Fruit fly (Drosophila melanogaster) whole organism, prepupa: Measurements from ENCODE around the gene CG9270.

ENCODE experiments used
- Blimp-1 ChIP-seq: fragments of 200-800 bp; sonication (Bioruptor generic); optimal IDR thresholded peaks from 3 replicates; lab custom pipeline; 2017; ENCODE audit warnings: missing biosample characterization, missing genetic modification characterization, mild to moderate bottlenecking, moderate library complexity, missing genetic modification reagents
- CG10631 ChIP-seq: fragments of 200-800 bp; sonication (Bioruptor generic); optimal IDR thresholded peaks from 2 replicates; lab custom pipeline; 2016; ENCODE audit warnings: missing biosample characterization, missing genetic modification characterization
- CG11294 ChIP-seq: fragments of 200-800 bp; sonication (Bioruptor generic); IDR thresholded peaks from 2 replicates; pipeline ENCODE4 v1.3.6; 2022; ENCODE audit warnings: missing biosample characterization, missing genetic modification characterization
- CG11762 ChIP-seq: fragments of 200-800 bp; sonication (Bioruptor generic); optimal IDR thresholded peaks from 3 replicates; lab custom pipeline; 2016; ENCODE audit warnings: missing biosample characterization, missing genetic modification characterization; ENCODE audit not compliant: insufficient read depth
- CG11902 ChIP-seq: fragments of 200-800 bp; sonication (Bioruptor generic); optimal IDR thresholded peaks from 3 replicates; lab custom pipeline; 2016; ENCODE audit warnings: missing biosample characterization, missing genetic modification characterization
- CG15336 ChIP-seq: fragments of 200-800 bp; sonication (Bioruptor generic); IDR thresholded peaks from 2 replicates; pipeline ENCODE4 v1.3.6; 2022; ENCODE audit warnings: missing biosample characterization, missing genetic modification characterization
- CG1621 ChIP-seq: fragments of 200-800 bp; sonication (Bioruptor generic); optimal IDR thresholded peaks from 3 replicates; lab custom pipeline; 2018; ENCODE audit warnings: missing biosample characterization, mild to moderate bottlenecking, missing genetic modification characterization
- CG16779 ChIP-seq: fragments of 200-800 bp; sonication (Bioruptor generic); optimal IDR thresholded peaks from 3 replicates; lab custom pipeline; 2017; ENCODE audit warnings: missing biosample characterization, mild to moderate bottlenecking, missing genetic modification characterization
- CG3032 ChIP-seq: fragments of 200-800 bp; optimal IDR thresholded peaks from 2 replicates; lab custom pipeline; 2019; ENCODE audit warnings: missing biosample characterization, mild to moderate bottlenecking, missing genetic modification characterization, moderate library complexity
- CG31627 ChIP-seq: fragments of 200-800 bp; sonication (Bioruptor generic); optimal IDR thresholded peaks from 3 replicates; lab custom pipeline; 2016; ENCODE audit warnings: missing biosample characterization, missing genetic modification characterization
- CG34406 ChIP-seq: fragments of 200-800 bp; sonication (Bioruptor generic); optimal IDR thresholded peaks from 3 replicates; lab custom pipeline; 2016; ENCODE audit warnings: missing biosample characterization, missing genetic modification characterization
- CG3919 ChIP-seq: fragments of 200-800 bp; sonication (Bioruptor generic); optimal IDR thresholded peaks from 3 replicates; lab custom pipeline; 2016; ENCODE audit warnings: missing biosample characterization, missing genetic modification characterization
- CG4318 ChIP-seq: fragments of 200-800 bp; sonication (Bioruptor generic); optimal IDR thresholded peaks from 3 replicates; lab custom pipeline; 2017; ENCODE audit warnings: missing biosample characterization, mild to moderate bottlenecking, missing genetic modification characterization
- CG6163 ChIP-seq: fragments of 200-800 bp; sonication (Bioruptor generic); IDR thresholded peaks from 3 replicates; pipeline ENCODE4 v1.3.6; 2022; ENCODE audit warnings: missing biosample characterization, missing genetic modification characterization
- CG6276 ChIP-seq: fragments of 200-800 bp; sonication (Bioruptor generic); optimal IDR thresholded peaks from 2 replicates; lab custom pipeline; 2017; ENCODE audit warnings: missing biosample characterization, mild to moderate bottlenecking, missing genetic modification characterization
- CG6792 ChIP-seq: fragments of 200-800 bp; sonication (Bioruptor generic); optimal IDR thresholded peaks from 3 replicates; lab custom pipeline; 2016; ENCODE audit warnings: missing biosample characterization, missing genetic modification characterization
- CG6808 ChIP-seq: fragments of 200-800 bp; sonication (Bioruptor generic); optimal IDR thresholded peaks from 3 replicates; lab custom pipeline; 2017; ENCODE audit warnings: missing biosample characterization, missing genetic modification characterization, mild to moderate bottlenecking, moderate library complexity, missing genetic modification reagents
- CG6854 ChIP-seq: fragments of 200-800 bp; sonication (Bioruptor generic); optimal IDR thresholded peaks from 2 replicates; lab custom pipeline; 2017; ENCODE audit warnings: missing biosample characterization, mild to moderate bottlenecking, missing genetic modification characterization
- CG7368 ChIP-seq: fragments of 200-800 bp; sonication (Bioruptor generic); optimal IDR thresholded peaks from 3 replicates; lab custom pipeline; 2016; ENCODE audit warnings: missing biosample characterization, missing genetic modification characterization
- CG8632 ChIP-seq: fragments of 200-800 bp; sonication (Bioruptor generic); optimal IDR thresholded peaks from 3 replicates; lab custom pipeline; 2016; ENCODE audit warnings: missing biosample characterization, missing genetic modification characterization
- CG9139 ChIP-seq: fragments of 200-800 bp; sonication (Bioruptor generic); optimal IDR thresholded peaks from 3 replicates; lab custom pipeline; 2017; ENCODE audit warnings: missing biosample characterization, mild to moderate bottlenecking, missing genetic modification characterization
- Eip75B ChIP-seq: fragments of 200-800 bp; sonication (Bioruptor generic); optimal IDR thresholded peaks from 3 replicates; lab custom pipeline; 2016; ENCODE audit warnings: missing biosample characterization, missing genetic modification characterization
- Eip78C ChIP-seq: fragments of 200-800 bp; sonication (Bioruptor generic); peaks from one replicate; lab custom pipeline; 2016; ENCODE audit warnings: missing biosample characterization, missing genetic modification characterization
- Eip93F ChIP-seq: fragments of 200-800 bp; sonication (Bioruptor generic); optimal IDR thresholded peaks from 2 replicates; lab custom pipeline; 2016; ENCODE audit warnings: missing biosample characterization, mild to moderate bottlenecking, missing genetic modification characterization
- Ets21C ChIP-seq: fragments of 200-800 bp; sonication (Bioruptor generic); optimal IDR thresholded peaks from 3 replicates; lab custom pipeline; 2016; ENCODE audit warnings: missing biosample characterization, missing genetic modification characterization
- Gug ChIP-seq: fragments of 200-800 bp; sonication (Bioruptor generic); IDR thresholded peaks from 2 replicates; pipeline ENCODE4 v1.3.6; 2022; ENCODE audit warnings: missing biosample characterization, missing genetic modification characterization
- Hr38 ChIP-seq: sonication (Bioruptor generic); optimal IDR thresholded peaks from 2 replicates; lab custom pipeline; 2016; ENCODE audit warnings: missing biosample characterization, missing genetic modification characterization
- Hr39 ChIP-seq: fragments of 200-800 bp; sonication (Bioruptor generic); optimal IDR thresholded peaks from 2 replicates; lab custom pipeline; 2016; ENCODE audit warnings: missing biosample characterization, missing genetic modification characterization
- Lpt ChIP-seq: fragments of 200-800 bp; sonication (Bioruptor generic); optimal IDR thresholded peaks from 3 replicates; lab custom pipeline; 2016; ENCODE audit warnings: missing biosample characterization, missing genetic modification characterization
- Met ChIP-seq: fragments of 200-800 bp; sonication (Bioruptor generic); optimal IDR thresholded peaks from 3 replicates; lab custom pipeline; 2016; ENCODE audit warnings: missing biosample characterization, missing genetic modification characterization
- Sox14 ChIP-seq: fragments of 200-800 bp; sonication (Bioruptor generic); optimal IDR thresholded peaks from 3 replicates; lab custom pipeline; 2016; ENCODE audit warnings: missing biosample characterization, missing genetic modification characterization
- Sox15 ChIP-seq: fragments of 200-800 bp; sonication (Bioruptor generic); optimal IDR thresholded peaks from 3 replicates; lab custom pipeline; 2016; ENCODE audit warnings: missing biosample characterization, missing genetic modification characterization
- acj6 ChIP-seq: fragments of 200-800 bp; sonication (Bioruptor generic); optimal IDR thresholded peaks from 3 replicates; lab custom pipeline; 2016; ENCODE audit warnings: missing biosample characterization, missing genetic modification characterization
- cyc ChIP-seq: fragments of 200-800 bp; sonication (Bioruptor generic); optimal IDR thresholded peaks from 3 replicates; lab custom pipeline; 2016; ENCODE audit warnings: missing biosample characterization, missing genetic modification characterization
- dac ChIP-seq: fragments of 200-800 bp; sonication (Bioruptor generic); optimal IDR thresholded peaks from 2 replicates; lab custom pipeline; 2017; ENCODE audit warnings: missing biosample characterization, mild to moderate bottlenecking, missing genetic modification characterization
- dsx ChIP-seq: fragments of 200-800 bp; optimal IDR thresholded peaks from 3 replicates; lab custom pipeline; 2019; ENCODE audit warnings: missing biosample characterization, mild to moderate bottlenecking, missing genetic modification characterization, moderate library complexity; ENCODE audit not compliant: poor library complexity, severe bottlenecking
- eg ChIP-seq: fragments of 200-800 bp; sonication (Bioruptor generic); IDR thresholded peaks from 3 replicates; pipeline ENCODE4 v1.3.6; 2022; ENCODE audit warnings: missing biosample characterization, missing genetic modification characterization
- esn ChIP-seq: fragments of 200-800 bp; sonication (Bioruptor generic); optimal IDR thresholded peaks from 2 replicates; lab custom pipeline; 2016; ENCODE audit warnings: missing biosample characterization, mild to moderate bottlenecking, missing genetic modification characterization, moderate library complexity
- fd59A ChIP-seq: fragments of 200-800 bp; sonication (Bioruptor generic); optimal IDR thresholded peaks from 2 replicates; lab custom pipeline; 2017; ENCODE audit warnings: missing biosample characterization, mild to moderate bottlenecking, missing genetic modification characterization, missing genetic modification reagents
- fd85E ChIP-seq: fragments of 200-800 bp; sonication (Bioruptor generic); optimal IDR thresholded peaks from 3 replicates; lab custom pipeline; 2016; ENCODE audit warnings: missing biosample characterization, missing genetic modification characterization
- lz ChIP-seq: fragments of 200-800 bp; sonication (Bioruptor generic); optimal IDR thresholded peaks from 3 replicates; lab custom pipeline; 2016; ENCODE audit warnings: missing biosample characterization, missing genetic modification characterization
- net ChIP-seq: fragments of 200-800 bp; sonication (Bioruptor generic); optimal IDR thresholded peaks from 3 replicates; lab custom pipeline; 2016; ENCODE audit warnings: missing biosample characterization, missing genetic modification characterization
- pdm3 ChIP-seq: fragments of 200-800 bp; sonication (Bioruptor generic); optimal IDR thresholded peaks from 3 replicates; lab custom pipeline; 2016; ENCODE audit warnings: missing biosample characterization, missing genetic modification characterization
- salr ChIP-seq, 2 experiments: fragments of 200-800 bp; sonication (Bioruptor generic); optimal IDR thresholded peaks; 3 replicates each; lab custom pipeline; 2016 to 2018; ENCODE audit warnings: missing biosample characterization in 2 of 2, missing genetic modification characterization in 2 of 2, mild to moderate bottlenecking in 1 of 2
- spab ChIP-seq: fragments of 200-800 bp; sonication (Bioruptor generic); optimal IDR thresholded peaks from 2 replicates; lab custom pipeline; 2017; ENCODE audit warnings: missing biosample characterization, mild to moderate bottlenecking, missing genetic modification characterization, missing genetic modification reagents
- ss ChIP-seq, 2 experiments: fragments of 200-800 bp; sonication (Bioruptor generic); optimal IDR thresholded peaks; 2 replicates in 1 of 2; 3 replicates in 1 of 2; lab custom pipeline; 2017 to 2018; ENCODE audit warnings: mild to moderate bottlenecking in 2 of 2, missing biosample characterization in 2 of 2, missing genetic modification characterization in 2 of 2, moderate library complexity in 1 of 2
- topi ChIP-seq: fragments of 200-800 bp; sonication (Bioruptor generic); optimal IDR thresholded peaks from 3 replicates; lab custom pipeline; 2016; ENCODE audit warnings: missing biosample characterization, missing genetic modification characterization
- vri ChIP-seq: fragments of 200-800 bp; sonication (Bioruptor generic); optimal IDR thresholded peaks from 3 replicates; lab custom pipeline; 2016; ENCODE audit warnings: missing biosample characterization, mild to moderate bottlenecking, missing genetic modification characterization

The CG9270 gene

dm6 chr2L:20944886-20945558, 11.1 kb upstream of the CG9270 start (continued):
- TF ChIP-seq Sox14 (GFP tag; lab: Kevin White, UChicago) (peak; percentile 53), CG15336 (GFP tag; lab: Robert Waterston, UW) (peak; percentile 50; the same call in 1 of the 2 replicates), Sox15 (no peak), Eip93F (GFP tag; lab: Kevin White, UChicago) (no peak), CG31627 (GFP tag; lab: Kevin White, UChicago) (peak; percentile 28), CG9139 (GFP tag; lab: Kevin White, UChicago) (no peak), pdm3 (GFP tag; lab: Kevin White, UChicago) (peak; percentile 38)

DNA sequence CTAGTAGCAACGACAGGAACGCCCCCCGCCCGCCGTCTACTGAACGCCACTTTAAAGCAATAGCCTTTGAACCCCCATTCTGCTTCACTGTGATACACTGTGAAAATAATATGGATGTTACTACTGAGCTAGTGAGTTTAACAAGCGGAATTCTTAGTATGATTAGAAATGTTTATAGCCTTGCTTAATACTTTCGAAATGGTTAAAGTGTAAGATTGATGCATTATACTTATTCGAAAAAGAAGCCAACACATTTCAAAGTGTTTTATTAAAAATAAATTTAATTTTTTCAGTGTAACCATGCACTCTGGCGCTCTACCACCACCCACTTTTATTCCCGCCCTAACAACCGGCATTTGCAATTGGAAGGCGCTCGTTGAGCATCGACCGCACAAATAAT, 10.4 kb upstream of the CG9270 start:
- TF ChIP-seq CG3919: peak; percentile 43
- TF ChIP-seq net (GFP tag; lab: Kevin White, UChicago): no peak
- TF ChIP-seq fd85E: no peak
- peak; percentile 18 for TF ChIP-seq esn (GFP tag; lab: Kevin White, UChicago)
- peak; percentile 42 for TF ChIP-seq CG10631 (GFP tag; lab: Kevin White, UChicago)
- TF ChIP-seq Eip78C (GFP tag; lab: Kevin White, UChicago): peak; percentile 81
- no peak for TF ChIP-seq CG7368 (GFP tag; lab: Kevin White, UChicago)
- peak; percentile 29 for TF ChIP-seq spab (GFP tag; lab: Kevin White, UChicago)
- TF ChIP-seq CG11294 (GFP tag; lab: Robert Waterston, UW): 0 out of 2 replicates have a peak, but pooled peaks have one; percentile 25
- peak; percentile 16 for TF ChIP-seq CG4318 (GFP tag; lab: Kevin White, UChicago)
- TF ChIP-seq Hr39: peak; percentile 13
- no peak for TF ChIP-seq Eip75B (GFP tag; lab: Kevin White, UChicago)
- TF ChIP-seq Hr38: no peak
- TF ChIP-seq cyc (GFP tag; lab: Kevin White, UChicago): no peak
- peak; percentile 12 for TF ChIP-seq CG6808 (GFP tag; lab: Kevin White, UChicago)
- peak; percentile 12 for TF ChIP-seq dsx (GFP tag; lab: Kevin White, UChicago)
- TF ChIP-seq salr (GFP tag; optimal IDR thresholded peaks at IDR 0.05; lab: Kevin White, UChicago): no peak
- peak; percentile 16 for TF ChIP-seq CG8632 (GFP tag; lab: Kevin White, UChicago)
- TF ChIP-seq CG11762 (GFP tag; lab: Kevin White, UChicago): no peak
- no peak for TF ChIP-seq CG1621 (tag; lab: Kevin White, UChicago)
- TF ChIP-seq eg (GFP tag; lab: Robert Waterston, UW): no peak
- peak; percentile 28; the same call in 1 of the 2 replicates for TF ChIP-seq Gug
- TF ChIP-seq CG6854 (GFP tag; lab: Kevin White, UChicago): no peak
- TF ChIP-seq Met (GFP tag; lab: Kevin White, UChicago): peak; percentile 26
- no peak for TF ChIP-seq CG16779 (tag; lab: Kevin White, UChicago)
- TF ChIP-seq CG6163 (GFP tag; lab: Robert Waterston, UW): 0 out of 3 replicates have a peak, but pooled peaks have one; percentile 37
- TF ChIP-seq Sox14 (GFP tag; lab: Kevin White, UChicago): no peak
- TF ChIP-seq CG34406 (GFP tag; lab: Kevin White, UChicago): no peak
- TF ChIP-seq fd59A: peak; percentile 4
- TF ChIP-seq CG3032 (tag; lab: Kevin White, UChicago): peak; percentile 26
- peak in 1 of 2 experiments; percentile 10 for TF ChIP-seq ss (GFP tag; optimal IDR thresholded peaks at IDR 0.05; lab: Kevin White, UChicago)
- no peak for TF ChIP-seq Blimp-1 (GFP tag; lab: Kevin White, UChicago)
- TF ChIP-seq CG6792: peak; percentile 23
- peak; percentile 7 for TF ChIP-seq CG11902 (GFP tag; lab: Kevin White, UChicago)
- TF ChIP-seq CG9139 (GFP tag; lab: Kevin White, UChicago): no peak
- no peak for TF ChIP-seq Lpt (GFP tag; lab: Kevin White, UChicago)
- TF ChIP-seq lz (GFP tag; lab: Kevin White, UChicago): no peak
- peak; percentile 32 for TF ChIP-seq CG6276 (GFP tag; lab: Kevin White, UChicago)
- no peak for TF ChIP-seq vri (GFP tag; lab: Kevin White, UChicago)
- peak; percentile 26 for TF ChIP-seq pdm3 (GFP tag; lab: Kevin White, UChicago)
- no peak for TF ChIP-seq Ets21C (GFP tag; lab: Kevin White, UChicago)
- no peak for TF ChIP-seq dac (GFP tag; lab: Kevin White, UChicago)
- peak; percentile 12 for TF ChIP-seq topi (GFP tag; lab: Kevin White, UChicago)
- peak; percentile 26 for TF ChIP-seq acj6 (GFP tag; lab: Kevin White, UChicago)
